Worm (Caenorhabditis elegans): Measurements from ENCODE around the gene set-20.

set-20 gene

DNA sequence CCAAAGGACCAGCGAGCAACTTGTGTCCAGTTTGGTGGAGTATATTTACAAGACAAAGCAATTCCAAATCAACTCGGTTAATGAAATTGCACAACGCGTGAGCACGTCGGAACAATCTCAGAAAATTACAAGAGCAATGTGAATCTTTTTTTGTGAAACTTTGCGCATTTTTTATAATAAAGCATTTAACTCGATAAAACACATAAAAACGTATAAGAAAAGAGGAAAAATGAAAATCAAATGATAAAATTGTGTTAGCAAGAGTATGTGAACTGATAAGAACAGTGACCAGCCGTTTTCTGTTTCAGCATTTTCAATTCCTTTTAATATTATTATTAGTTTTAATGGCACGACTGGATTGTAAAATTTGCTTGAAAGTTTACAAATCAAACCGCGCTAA lies 54.3 kb downstream of the set-20 start, which contains the start of gene T22B7.8:
TSS of gene T22B7.8 (plus strand) at position 301 of the 400 bp plus-strand sequence.
- TF ChIP-seq B0310.2 (tag; optimal IDR thresholded peaks at IDR 0.05) (no peak), flt-1 (GFP tag; IDR thresholded peaks at IDR 0.05) (no peak), aly-1 (tag; optimal IDR thresholded peaks at IDR 0.05) (no peak), sea-1 (GFP tag; conservative IDR thresholded peaks at IDR 0.05) (no peak), tra-4 (tag; optimal IDR thresholded peaks at IDR 0.05) (no peak), hmg-4 (GFP tag; optimal IDR thresholded peaks at IDR 0.05) (no peak), hnd-1 (tag; optimal IDR thresholded peaks at IDR 0.05) (no peak), ceh-13 (GFP tag; optimal IDR thresholded peaks at IDR 0.05) (no peak), ceh-36 (tag; optimal IDR thresholded peaks at IDR 0.05) (no peak), ets-7 (tag; optimal IDR thresholded peaks at IDR 0.05) (no peak), hmbx-1 (tag; optimal IDR thresholded peaks at IDR 0.05) (no peak)

DNA sequence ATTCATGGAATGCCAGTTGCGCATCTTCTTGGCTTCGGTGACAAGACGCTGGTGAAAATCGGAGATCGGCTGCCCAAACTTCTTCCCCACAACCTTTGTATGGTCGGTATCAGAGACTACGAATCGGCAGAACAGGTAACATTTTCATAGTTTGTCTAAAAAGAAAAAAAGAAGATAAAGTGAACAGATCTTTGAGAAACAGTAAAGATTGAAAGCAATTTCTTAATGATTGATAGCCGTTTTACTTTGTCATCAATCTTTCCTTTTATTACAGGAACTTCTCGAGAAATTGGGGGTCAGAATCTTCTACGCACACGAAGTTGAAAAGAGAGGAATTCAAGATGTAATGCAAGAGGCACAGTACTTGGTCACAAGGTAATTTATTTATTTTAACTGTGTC lies 55.0 kb downstream of the set-20 start:
- no peak for TF ChIP-seq tbx-37 (GFP tag; conservative IDR thresholded peaks at IDR 0.05)
- no peak for TF ChIP-seq hmg-4 (GFP tag; optimal IDR thresholded peaks at IDR 0.05)
- TF ChIP-seq B0310.2 (tag; optimal IDR thresholded peaks at IDR 0.05), result no peak
- no peak for TF ChIP-seq scrt-1 (GFP tag; IDR thresholded peaks at IDR 0.05)
- no peak for TF ChIP-seq ama-1 (optimal IDR thresholded peaks at IDR 0.05)
- TF ChIP-seq ceh-13 (GFP tag; optimal IDR thresholded peaks at IDR 0.05), result no peak
- TF ChIP-seq tbx-11 (GFP tag; IDR thresholded peaks at IDR 0.05), result no peak
- TF ChIP-seq sea-1 (GFP tag; conservative IDR thresholded peaks at IDR 0.05), result no peak
- TF ChIP-seq flt-1 (GFP tag; IDR thresholded peaks at IDR 0.05), result no peak
- no peak for TF ChIP-seq pes-1 (GFP tag; IDR thresholded peaks at IDR 0.05)
- TF ChIP-seq F13C5.2 (tag; optimal IDR thresholded peaks at IDR 0.05), result no peak
- TF ChIP-seq hnd-1 (tag; optimal IDR thresholded peaks at IDR 0.05), result no peak
- TF ChIP-seq aly-1 (tag; optimal IDR thresholded peaks at IDR 0.05), result no peak
- no peak for TF ChIP-seq tra-4 (tag; optimal IDR thresholded peaks at IDR 0.05)
- TF ChIP-seq hmbx-1 (tag; optimal IDR thresholded peaks at IDR 0.05), result no peak

Data from whole organism, early embryonic.